Worm (Caenorhabditis elegans): ENCODE results near the gene chil-7.

Gene chil-7

ce11 chrII:9891823-9892222, 20.9 kb upstream of the chil-7 start:
- no peak for TF ChIP-seq gei-17 (GFP tag; optimal IDR thresholded peaks at IDR 0.05)
- no peak for TF ChIP-seq Y67H2A.10 (GFP tag; conservative IDR thresholded peaks at IDR 0.05)
- no peak for TF ChIP-seq snpc-4 (GFP tag; optimal IDR thresholded peaks at IDR 0.05)
- TF ChIP-seq snpc-4 (tag; optimal IDR thresholded peaks at IDR 0.05), result peak in 1 of 4 experiments; percentile 29
- no peak for TF ChIP-seq sdz-38 (tag; optimal IDR thresholded peaks at IDR 0.05)
- TF ChIP-seq madf-8 (GFP tag; conservative IDR thresholded peaks at IDR 0.05), result no peak
- TF ChIP-seq lin-26 (GFP tag; IDR thresholded peaks at IDR 0.05), result peak; percentile 68; the same call in 1 of the 2 replicates
- peak; percentile 26 for TF ChIP-seq atf-7 (tag; optimal IDR thresholded peaks at IDR 0.05)
- no peak for TF ChIP-seq mcd-1 (GFP tag; IDR thresholded peaks at IDR 0.05)
- peak; percentile 4 for TF ChIP-seq tbp1 (GFP tag; optimal IDR thresholded peaks at IDR 0.05)
- peak; percentile 97 for TF ChIP-seq nhr-80 (tag; optimal IDR thresholded peaks at IDR 0.05)
- TF ChIP-seq ztf-22 (GFP tag; optimal IDR thresholded peaks at IDR 0.05), result peak; percentile 55
- peak; percentile 21; the same call in 1 of the 2 replicates for TF ChIP-seq nfyb-1 (GFP tag; IDR thresholded peaks at IDR 0.05)
- TF ChIP-seq egl-44 (GFP tag; IDR thresholded peaks at IDR 0.05), result peak; percentile 15; the same call in 1 of the 2 replicates
- peak; percentile 38; the same call in 1 of the 2 replicates for TF ChIP-seq dox-1 (GFP tag; IDR thresholded peaks at IDR 0.05)
- peak; percentile 6 for TF ChIP-seq nhr-90 (tag; optimal IDR thresholded peaks at IDR 0.05)
- TF ChIP-seq ets-4 (GFP tag; optimal IDR thresholded peaks at IDR 0.05), result peak; percentile 71
- TF ChIP-seq B0261.1 (tag; optimal IDR thresholded peaks at IDR 0.05), result no peak
- TF ChIP-seq ekl-4 (GFP tag; IDR thresholded peaks at IDR 0.05), result peak; percentile 13; the same call in 1 of the 2 replicates
- no peak for TF ChIP-seq lir-1 (GFP tag; conservative IDR thresholded peaks at IDR 0.05)
- TF ChIP-seq lin-54 (GFP tag; optimal IDR thresholded peaks at IDR 0.05), result peak; percentile 21
- peak; percentile 33; the same call in 1 of the 2 replicates for TF ChIP-seq madf-6 (GFP tag; IDR thresholded peaks at IDR 0.05)
- TF ChIP-seq rpc-1 (optimal IDR thresholded peaks at IDR 0.05), result no peak
- TF ChIP-seq rpc-1 (tag; optimal IDR thresholded peaks at IDR 0.05), result no peak
- TF ChIP-seq unc-62 (GFP tag; optimal IDR thresholded peaks at IDR 0.05), result peak; percentile 34
- TF ChIP-seq Y95B8A.8 (GFP tag; IDR thresholded peaks at IDR 0.05), result no peak
- peak; percentile 96 to 97 for TF ChIP-seq let-607 (tag; optimal IDR thresholded peaks at IDR 0.05)
- TF ChIP-seq F52B5.7 (tag; optimal IDR thresholded peaks at IDR 0.05), result no peak

DNA sequence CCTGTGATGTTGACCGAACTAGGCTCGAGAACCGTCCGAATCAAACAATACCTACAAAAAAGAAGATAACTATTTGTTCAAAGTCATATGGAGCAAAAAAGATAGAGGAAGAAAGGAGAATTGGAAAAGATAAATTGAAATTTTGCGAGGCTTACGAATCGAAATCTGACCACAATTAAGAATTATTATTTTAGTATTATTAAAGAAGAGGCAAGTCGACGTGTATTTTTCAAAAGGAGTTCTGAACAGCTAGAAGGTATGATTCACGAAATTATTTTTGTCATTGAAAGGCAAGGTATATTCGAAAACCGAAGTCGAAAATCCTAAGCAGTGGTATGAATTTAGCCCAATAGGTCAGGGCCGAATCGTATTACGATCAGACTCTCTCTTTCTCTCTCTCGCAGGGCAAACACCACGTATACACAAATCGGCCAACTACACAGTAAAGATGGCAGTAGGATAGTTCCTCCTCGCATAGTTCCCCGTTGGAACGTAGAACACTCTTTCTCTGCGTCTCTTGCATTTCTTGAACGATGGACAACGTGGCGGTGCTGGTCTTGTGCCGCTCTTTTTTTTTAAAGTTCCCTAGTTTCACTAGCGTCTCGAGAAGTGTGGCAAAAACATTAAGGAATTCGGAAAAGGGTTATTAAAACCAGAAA, 20.2 kb upstream of the chil-7 start, which contains the start of gene vgln-1:
TSS of gene vgln-1 (minus strand) at position 51 of the 659 bp plus-strand sequence.
- TF ChIP-seq zfh-2 (GFP tag; conservative IDR thresholded peaks at IDR 0.05) (no peak), F37B4.10 (GFP tag; IDR thresholded peaks at IDR 0.05) (no peak), snpc-4 (GFP tag; optimal IDR thresholded peaks at IDR 0.05) (no peak), snpc-4 (tag; optimal IDR thresholded peaks at IDR 0.05) (no peak), egrh-3 (GFP tag; IDR thresholded peaks at IDR 0.05) (no peak), unc-130 (GFP tag; optimal IDR thresholded peaks at IDR 0.05) (no peak), madf-6 (GFP tag; IDR thresholded peaks at IDR 0.05) (peak; percentile 26; the same call in 1 of the 2 replicates), Y56A3A.18 (GFP tag; IDR thresholded peaks at IDR 0.05) (0 out of 2 replicates have a peak, but pooled peaks have one; percentile 52), attf-3 (GFP tag; conservative IDR thresholded peaks at IDR 0.05) (no peak), F55B11.4 (tag; optimal IDR thresholded peaks at IDR 0.05; ENCODE audit: borderline replicate concordance, insufficient read depth) (no peak), hmg-1.2 (GFP tag; IDR thresholded peaks at IDR 0.05) (peak; percentile 48; the same call in 1 of the 2 replicates), let-607 (tag; optimal IDR thresholded peaks at IDR 0.05) (peak in 1 of 2 experiments; percentile 7), snpc-3.4 (tag; optimal IDR thresholded peaks at IDR 0.05) (no peak), tlf-1 (GFP tag; optimal IDR thresholded peaks at IDR 0.05) (no peak), ZK185.1 (tag; optimal IDR thresholded peaks at IDR 0.05; ENCODE audit: poor library complexity, severe bottlenecking) (peak; percentile 12), ceh-27 (GFP tag; optimal IDR thresholded peaks at IDR 0.05) (peak; percentile 28), ztf-25 (GFP tag; IDR thresholded peaks at IDR 0.05) (0 out of 2 replicates have a peak, but pooled peaks have one; percentile 56), ztf-22 (GFP tag; optimal IDR thresholded peaks at IDR 0.05) (no peak), aptf-2 (GFP tag; conservative IDR thresholded peaks at IDR 0.05) (no peak), xnd-1 (tag; optimal IDR thresholded peaks at IDR 0.05) (no peak)

Measured in whole organism, young adult.